Worm (Caenorhabditis elegans): ENCODE data around the gene T26H5.9.
A peak's percentile ranks its signal among the peaks of the same experiment; 100 is the strongest.

T26H5.9 gene

ce11 chrV:15464402-15464801 is 19.7 kb downstream of the T26H5.9 start, which contains the start of gene rocf-1:
TSS of gene rocf-1 (minus strand) at chrV:15464502.
- no peak for TF ChIP-seq tra-4 (tag; optimal IDR thresholded peaks at IDR 0.05)
- no peak for TF ChIP-seq pes-1 (GFP tag; IDR thresholded peaks at IDR 0.05)
- no peak for TF ChIP-seq F13C5.2 (tag; optimal IDR thresholded peaks at IDR 0.05)
- TF ChIP-seq ceh-13 (GFP tag; optimal IDR thresholded peaks at IDR 0.05), result no peak
- no peak for TF ChIP-seq hmg-4 (GFP tag; optimal IDR thresholded peaks at IDR 0.05)
- no peak for TF ChIP-seq ama-1 (optimal IDR thresholded peaks at IDR 0.05)

ce11 chrV:15465032-15465727 is 20.5 kb downstream of the T26H5.9 start, which contains the start of gene pqn-71:
TSS of gene pqn-71 (plus strand) at chrV:15465677.
- no peak for TF ChIP-seq ama-1 (optimal IDR thresholded peaks at IDR 0.05)
- peak; percentile 57 for TF ChIP-seq B0310.2 (tag; optimal IDR thresholded peaks at IDR 0.05)
- peak; percentile 86 for TF ChIP-seq sea-1 (GFP tag; conservative IDR thresholded peaks at IDR 0.05)
- TF ChIP-seq tbx-11 (GFP tag; IDR thresholded peaks at IDR 0.05), result peak; percentile 78
- TF ChIP-seq tra-4 (tag; optimal IDR thresholded peaks at IDR 0.05), result peak; percentile 77
- TF ChIP-seq tbx-37 (GFP tag; conservative IDR thresholded peaks at IDR 0.05), result peak; percentile 72
- peak; percentile 67 for TF ChIP-seq ets-7 (tag; optimal IDR thresholded peaks at IDR 0.05)
- TF ChIP-seq aly-1 (tag; optimal IDR thresholded peaks at IDR 0.05), result peak; percentile 81
- TF ChIP-seq hmbx-1 (tag; optimal IDR thresholded peaks at IDR 0.05), result peak; percentile 65
- peak; percentile 55 for TF ChIP-seq ceh-13 (GFP tag; optimal IDR thresholded peaks at IDR 0.05)
- TF ChIP-seq F13C5.2 (tag; optimal IDR thresholded peaks at IDR 0.05), result peak; percentile 93
- peak; percentile 67 for TF ChIP-seq flt-1 (GFP tag; IDR thresholded peaks at IDR 0.05)
- peak; percentile 94 for TF ChIP-seq hmg-4 (GFP tag; optimal IDR thresholded peaks at IDR 0.05)
- peak; percentile 86 for TF ChIP-seq pes-1 (GFP tag; IDR thresholded peaks at IDR 0.05)
- peak; percentile 83 for TF ChIP-seq scrt-1 (GFP tag; IDR thresholded peaks at IDR 0.05)
- TF ChIP-seq ceh-36 (tag; optimal IDR thresholded peaks at IDR 0.05), result peak; percentile 74
- TF ChIP-seq hnd-1 (tag; optimal IDR thresholded peaks at IDR 0.05), result peak; percentile 69

- TF ChIP-seq ceh-36 (tag; optimal IDR thresholded peaks at IDR 0.05) (no peak), hnd-1 (tag; optimal IDR thresholded peaks at IDR 0.05) (no peak), hmbx-1 (tag; optimal IDR thresholded peaks at IDR 0.05) (no peak), F13C5.2 (tag; optimal IDR thresholded peaks at IDR 0.05) (no peak), ama-1 (optimal IDR thresholded peaks at IDR 0.05) (no peak), tbx-37 (GFP tag; conservative IDR thresholded peaks at IDR 0.05) (no peak), scrt-1 (GFP tag; IDR thresholded peaks at IDR 0.05) (no peak), aly-1 (tag; optimal IDR thresholded peaks at IDR 0.05) (no peak), flt-1 (GFP tag; IDR thresholded peaks at IDR 0.05) (no peak), tra-4 (tag; optimal IDR thresholded peaks at IDR 0.05) (no peak), pes-1 (GFP tag; IDR thresholded peaks at IDR 0.05) (no peak), sea-1 (GFP tag; conservative IDR thresholded peaks at IDR 0.05) (no peak), hmg-4 (GFP tag; optimal IDR thresholded peaks at IDR 0.05) (no peak), ets-7 (tag; optimal IDR thresholded peaks at IDR 0.05) (no peak), tbx-11 (GFP tag; IDR thresholded peaks at IDR 0.05) (no peak), B0310.2 (tag; optimal IDR thresholded peaks at IDR 0.05) (no peak), ceh-13 (GFP tag; optimal IDR thresholded peaks at IDR 0.05) (no peak)
Measured at ce11 chrV:15466017-15466416, 21.3 kb downstream of the T26H5.9 start.

DNA sequence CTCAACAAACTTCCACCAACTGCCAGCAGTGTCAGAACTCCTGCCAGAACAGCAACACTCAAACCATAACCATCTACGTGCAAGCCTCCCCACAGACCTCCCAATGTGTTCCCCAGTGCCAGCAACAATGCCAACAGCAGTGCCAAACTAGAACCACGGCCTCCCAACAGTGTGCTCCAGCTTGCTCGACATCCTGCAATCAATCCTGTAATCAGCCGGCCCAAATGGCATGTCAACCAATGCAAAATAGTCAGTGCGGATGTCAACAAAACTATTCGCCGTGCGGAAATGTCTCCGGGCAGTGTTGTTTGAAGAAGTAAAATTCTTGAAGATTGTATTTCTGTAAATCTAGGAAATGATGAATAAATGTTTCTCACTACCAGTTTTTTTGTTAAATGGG is 22.0 kb downstream of the T26H5.9 start:
- TF ChIP-seq ama-1 (optimal IDR thresholded peaks at IDR 0.05) (no peak), tbx-11 (GFP tag; IDR thresholded peaks at IDR 0.05) (no peak), ceh-36 (tag; optimal IDR thresholded peaks at IDR 0.05) (no peak), ets-7 (tag; optimal IDR thresholded peaks at IDR 0.05) (no peak)

ce11 chrV:15471029-15471428 is 26.3 kb downstream of the T26H5.9 start, which contains the start of gene dpf-1:
TSS of gene dpf-1 (plus strand) at chrV:15471329.
- TF ChIP-seq sea-1 (GFP tag; conservative IDR thresholded peaks at IDR 0.05), result no peak
- no peak for TF ChIP-seq tra-4 (tag; optimal IDR thresholded peaks at IDR 0.05)
- no peak for TF ChIP-seq hmbx-1 (tag; optimal IDR thresholded peaks at IDR 0.05)
- no peak for TF ChIP-seq hnd-1 (tag; optimal IDR thresholded peaks at IDR 0.05)
- TF ChIP-seq flt-1 (GFP tag; IDR thresholded peaks at IDR 0.05), result no peak
- no peak for TF ChIP-seq ama-1 (optimal IDR thresholded peaks at IDR 0.05)
- no peak for TF ChIP-seq scrt-1 (GFP tag; IDR thresholded peaks at IDR 0.05)
- TF ChIP-seq tbx-11 (GFP tag; IDR thresholded peaks at IDR 0.05), result no peak
- TF ChIP-seq ceh-13 (GFP tag; optimal IDR thresholded peaks at IDR 0.05), result no peak
- no peak for TF ChIP-seq B0310.2 (tag; optimal IDR thresholded peaks at IDR 0.05)
- TF ChIP-seq hmg-4 (GFP tag; optimal IDR thresholded peaks at IDR 0.05), result no peak
- no peak for TF ChIP-seq aly-1 (tag; optimal IDR thresholded peaks at IDR 0.05)
- no peak for TF ChIP-seq tbx-37 (GFP tag; conservative IDR thresholded peaks at IDR 0.05)
- TF ChIP-seq ets-7 (tag; optimal IDR thresholded peaks at IDR 0.05), result no peak
- TF ChIP-seq F13C5.2 (tag; optimal IDR thresholded peaks at IDR 0.05), result no peak
- no peak for TF ChIP-seq ceh-36 (tag; optimal IDR thresholded peaks at IDR 0.05)
- TF ChIP-seq pes-1 (GFP tag; IDR thresholded peaks at IDR 0.05), result no peak

DNA sequence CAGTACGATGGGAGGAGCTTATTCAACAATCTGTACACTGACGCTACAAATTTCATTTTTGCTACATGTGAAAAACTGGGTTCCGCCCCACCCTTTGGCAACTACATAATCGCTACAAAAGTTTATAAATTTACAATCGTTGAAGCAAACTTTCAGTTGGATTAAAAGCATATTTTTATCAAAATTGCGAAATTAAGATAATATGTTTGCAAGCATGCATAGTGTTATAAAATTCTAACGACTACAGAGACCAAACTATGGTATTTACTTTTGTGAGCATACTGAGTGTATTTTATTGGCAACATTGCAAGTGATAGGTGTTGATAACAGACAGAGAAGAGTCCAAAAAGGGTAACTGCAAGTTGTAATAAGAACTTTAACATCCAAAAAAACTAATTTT is 33.9 kb downstream of the T26H5.9 start, which contains the start of gene C06B8.2:
C06B8.2 (minus strand) TSS at position 153 of the 400 bp plus-strand sequence.
- TF ChIP-seq hnd-1 (tag; optimal IDR thresholded peaks at IDR 0.05), result no peak
- no peak for TF ChIP-seq ama-1 (optimal IDR thresholded peaks at IDR 0.05)
- no peak for TF ChIP-seq ceh-36 (tag; optimal IDR thresholded peaks at IDR 0.05)
- TF ChIP-seq tra-4 (tag; optimal IDR thresholded peaks at IDR 0.05), result no peak
- no peak for TF ChIP-seq aly-1 (tag; optimal IDR thresholded peaks at IDR 0.05)
- no peak for TF ChIP-seq tbx-37 (GFP tag; conservative IDR thresholded peaks at IDR 0.05)
- TF ChIP-seq hmg-4 (GFP tag; optimal IDR thresholded peaks at IDR 0.05), result no peak

ce11 chrV:15479107-15479506 is 34.4 kb downstream of the T26H5.9 start:
- TF ChIP-seq F13C5.2 (tag; optimal IDR thresholded peaks at IDR 0.05) (no peak), ama-1 (optimal IDR thresholded peaks at IDR 0.05) (no peak), pes-1 (GFP tag; IDR thresholded peaks at IDR 0.05) (no peak), ets-7 (tag; optimal IDR thresholded peaks at IDR 0.05) (no peak)

Data from whole organism, early embryonic.